Worm (Caenorhabditis elegans) whole organism, L4/young adult: ENCODE measurements around the gene ulp-4.

ENCODE experiments used
- W03F9.2 ChIP-seq: fragments of 150-350 bp; optimal IDR thresholded peaks from 2 replicates; lab custom pipeline; 2014; ENCODE audit warnings: missing biosample characterization, missing genetic modification characterization
- dao-5 ChIP-seq: sonication (generic microtip); optimal IDR thresholded peaks from 2 replicates; lab custom pipeline; 2016; ENCODE audit warnings: missing genotype, missing genetic modification characterization, moderate library complexity, missing compliant biosample characterization
- him-1 ChIP-seq: sonication (generic microtip); optimal IDR thresholded peaks from 2 replicates; lab custom pipeline; 2016; ENCODE audit warnings: missing genotype, missing genetic modification reagents, missing genetic modification characterization, missing compliant biosample characterization

ulp-4 gene

DNA sequence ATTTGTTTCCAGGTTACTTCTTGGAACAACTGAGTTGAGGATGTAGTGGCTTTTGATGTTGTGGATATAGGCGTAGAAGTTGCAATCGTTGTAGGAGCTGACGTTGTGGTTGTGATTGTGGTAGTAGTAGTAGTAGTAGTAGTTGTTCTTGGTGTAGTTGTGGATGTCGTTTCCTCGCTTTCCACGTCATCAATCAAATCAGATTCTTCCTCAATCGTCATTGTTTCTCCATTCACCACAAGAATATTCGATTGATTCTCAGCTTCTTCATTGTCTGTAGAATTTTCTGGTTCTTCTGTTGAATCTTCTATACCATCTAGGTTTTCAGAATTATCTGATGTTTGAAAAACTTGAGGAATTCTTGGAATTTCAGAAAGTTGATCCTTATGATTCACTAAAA is 48.9 kb downstream of the ulp-4 start:
- TF ChIP-seq him-1, result no peak
- no peak for TF ChIP-seq W03F9.2 (tag; lab: Kevin White, UChicago)
- no peak for TF ChIP-seq dao-5

DNA sequence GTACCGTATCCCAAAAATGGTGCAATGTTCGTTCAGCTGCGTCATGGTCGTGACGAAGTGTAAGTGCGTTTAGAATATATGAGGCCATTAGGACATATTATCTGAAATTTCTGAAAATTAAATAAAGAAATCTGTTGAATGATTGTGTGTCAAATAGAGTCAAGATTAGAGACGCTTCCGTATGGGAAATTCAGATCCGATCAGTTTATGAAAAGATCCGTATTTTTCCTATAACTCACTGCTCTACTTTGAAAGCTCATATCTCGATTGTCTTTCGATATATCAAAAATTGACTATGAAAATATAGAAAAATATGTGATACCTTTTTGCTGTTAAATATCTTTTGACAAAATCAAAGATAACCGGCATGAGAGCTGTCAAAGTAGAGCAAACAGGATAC is 50.5 kb downstream of the ulp-4 start, which contains the start of gene T05C12.4:
Gene T05C12.4, minus strand, starts transcription at position 101 of the 400 bp plus-strand sequence.
- TF ChIP-seq him-1, result no peak
- no peak for TF ChIP-seq W03F9.2 (tag; lab: Kevin White, UChicago)
- TF ChIP-seq dao-5, result no peak

ce11 chrII:8181437-8181836 is 51.7 kb downstream of the ulp-4 start, which contains the start of gene dylt-3:
TSS of gene dylt-3 (plus strand) at chrII:8181737.
- TF ChIP-seq him-1, result no peak
- no peak for TF ChIP-seq dao-5
- no peak for TF ChIP-seq W03F9.2 (tag; lab: Kevin White, UChicago)
